Worm (Caenorhabditis elegans): ENCODE results near the gene gei-15.
A peak's percentile ranks its signal among the peaks of the same experiment; 100 is the strongest.

ce11 chrX:6840670-6841308, 17.7 kb upstream of the gei-15 start, which contains the start of the genes glr-6 and asg-2:
- TF ChIP-seq sup-37 (GFP tag; optimal IDR thresholded peaks at IDR 0.05) (no peak), lin-13 (GFP tag; optimal IDR thresholded peaks at IDR 0.05) (peak; percentile 78), dpl-1 (GFP tag; optimal IDR thresholded peaks at IDR 0.05) (peak; percentile 67 to 79 (median 75)), pqm-1 (tag; optimal IDR thresholded peaks at IDR 0.05) (no peak), sptf-1 (tag; optimal IDR thresholded peaks at IDR 0.05) (no peak), nhr-77 (tag; optimal IDR thresholded peaks at IDR 0.05) (peak; percentile 86), aly-2 (tag; optimal IDR thresholded peaks at IDR 0.05) (no peak), nhr-12 (tag; optimal IDR thresholded peaks at IDR 0.05) (no peak), irx-1 (tag; optimal IDR thresholded peaks at IDR 0.05) (peak; percentile 43), skn-1 (tag; optimal IDR thresholded peaks at IDR 0.05) (peak; percentile 60), nhr-71 (tag; optimal IDR thresholded peaks at IDR 0.05) (peak; percentile 90), ztf-4 (tag; optimal IDR thresholded peaks at IDR 0.05) (peak; percentile 10), elt-2 (tag; optimal IDR thresholded peaks at IDR 0.05) (peak; percentile 27), tbx-2 (tag; optimal IDR thresholded peaks at IDR 0.05) (peak; percentile 78)
